Worm (Caenorhabditis elegans): ENCODE data around the gene clp-2.

clp-2 gene

DNA sequence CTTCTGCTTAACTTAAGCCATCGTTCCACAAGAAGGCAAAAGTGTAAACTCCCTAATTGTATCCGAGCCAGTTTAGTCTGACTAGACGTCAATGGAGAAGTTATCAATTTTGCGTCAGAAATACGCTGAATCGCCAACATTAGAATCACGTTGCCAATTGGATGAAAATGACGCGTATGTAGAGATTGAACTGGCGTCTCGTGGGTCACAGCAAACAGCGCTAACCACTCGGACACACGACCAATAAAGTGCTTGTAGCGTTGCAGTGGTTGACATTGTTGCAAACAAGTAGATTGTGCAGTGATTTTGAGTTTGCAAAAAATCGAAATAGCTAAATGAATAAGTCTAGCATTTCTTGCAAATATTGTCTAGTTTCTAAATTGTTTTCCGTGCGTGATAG is 14.2 kb downstream of the clp-2 start:
- TF ChIP-seq ceh-45 (GFP tag; IDR thresholded peaks at IDR 0.05) (peak; percentile 63; the same call in 1 of the 2 replicates), tbx-2 (tag; optimal IDR thresholded peaks at IDR 0.05) (peak; percentile 74), nhr-11 (tag; optimal IDR thresholded peaks at IDR 0.05) (no peak), pqm-1 (tag; optimal IDR thresholded peaks at IDR 0.05) (peak; percentile 44), sox-2 (GFP tag; IDR thresholded peaks at IDR 0.05) (peak; percentile 65), fkh-10 (GFP tag; optimal IDR thresholded peaks at IDR 0.05) (no peak), hlh-8 (tag; optimal IDR thresholded peaks at IDR 0.05) (peak; percentile 24), pha-4 (tag; optimal IDR thresholded peaks at IDR 0.05) (no peak), hlh-13 (GFP tag; optimal IDR thresholded peaks at IDR 0.05) (peak; percentile 77), npax-4 (tag; optimal IDR thresholded peaks at IDR 0.05) (peak; percentile 65), unc-42 (tag; optimal IDR thresholded peaks at IDR 0.05) (no peak), ztf-16 (tag; optimal IDR thresholded peaks at IDR 0.05) (peak; percentile 60), tbx-7 (tag; optimal IDR thresholded peaks at IDR 0.05) (no peak), fkh-6 (tag; optimal IDR thresholded peaks at IDR 0.05) (peak; percentile 81), ama-1 (optimal IDR thresholded peaks at IDR 0.05) (no peak), elt-4 (tag; optimal IDR thresholded peaks at IDR 0.05) (no peak), nhr-232 (tag; optimal IDR thresholded peaks at IDR 0.05) (peak; percentile 75), ets-4 (tag; optimal IDR thresholded peaks at IDR 0.05) (peak; percentile 68), fax-1 (tag; optimal IDR thresholded peaks at IDR 0.05) (peak; percentile 70), F13H6.1 (tag; optimal IDR thresholded peaks at IDR 0.05) (peak; percentile 31), ceh-6 (GFP tag; optimal IDR thresholded peaks at IDR 0.05) (peak; percentile 89), madf-2 (tag; optimal IDR thresholded peaks at IDR 0.05) (peak; percentile 84), ceh-48 (tag; optimal IDR thresholded peaks at IDR 0.05) (peak; percentile 65), pha-2 (tag; optimal IDR thresholded peaks at IDR 0.05) (peak; percentile 63), ceh-22 (tag; optimal IDR thresholded peaks at IDR 0.05) (no peak), pag-3 (tag; optimal IDR thresholded peaks at IDR 0.05; ENCODE audit: borderline replicate concordance) (no peak), eyg-1 (tag; optimal IDR thresholded peaks at IDR 0.05) (peak; percentile 29), hlh-30 (tag; optimal IDR thresholded peaks at IDR 0.05; ENCODE audit: insufficient read depth) (peak; percentile 69), rnt-1 (tag; optimal IDR thresholded peaks at IDR 0.05) (peak; percentile 62), lin-11 (tag; optimal IDR thresholded peaks at IDR 0.05) (peak; percentile 65), ceh-2 (tag; optimal IDR thresholded peaks at IDR 0.05) (peak; percentile 34), unc-86 (tag; optimal IDR thresholded peaks at IDR 0.05) (peak; percentile 59), K09A11.1 (tag; optimal IDR thresholded peaks at IDR 0.05; ENCODE audit: insufficient read depth) (peak; percentile 57), gmeb-2 (tag; optimal IDR thresholded peaks at IDR 0.05) (peak; percentile 80), unc-55 (GFP tag; optimal IDR thresholded peaks at IDR 0.05) (no peak), sox-4 (tag; optimal IDR thresholded peaks at IDR 0.05) (peak; percentile 72), ceh-18 (tag; optimal IDR thresholded peaks at IDR 0.05) (peak; percentile 35), Y22D7AL.16 (tag; optimal IDR thresholded peaks at IDR 0.05) (peak; percentile 63), dmd-4 (tag; optimal IDR thresholded peaks at IDR 0.05; ENCODE audit: borderline replicate concordance) (peak; percentile 66), ceh-30 (tag; optimal IDR thresholded peaks at IDR 0.05) (peak; percentile 51), ceh-14 (tag; optimal IDR thresholded peaks at IDR 0.05) (peak; percentile 45), ref-2 (tag; optimal IDR thresholded peaks at IDR 0.05) (peak; percentile 88), che-1 (tag; optimal IDR thresholded peaks at IDR 0.05) (peak; percentile 86), nfya-1 (tag; optimal IDR thresholded peaks at IDR 0.05) (peak; percentile 59), C08G9.2 (tag; optimal IDR thresholded peaks at IDR 0.05) (peak; percentile 62), ceh-19 (GFP tag; optimal IDR thresholded peaks at IDR 0.05) (peak; percentile 73), ceh-31 (tag; optimal IDR thresholded peaks at IDR 0.05) (peak; percentile 30), hlh-6 (tag; optimal IDR thresholded peaks at IDR 0.05) (peak; percentile 87), unc-3 (GFP tag; conservative IDR thresholded peaks at IDR 0.05) (peak; percentile 40; the same call in 1 of the 2 replicates), unc-3 (tag; optimal IDR thresholded peaks at IDR 0.05) (peak; percentile 61), T23F11.4 (GFP tag; optimal IDR thresholded peaks at IDR 0.05) (peak; percentile 63), C38D4.7 (GFP tag; optimal IDR thresholded peaks at IDR 0.05) (peak; percentile 74), K02D7.2 (tag; optimal IDR thresholded peaks at IDR 0.05) (peak; percentile 59), ceh-24 (tag; optimal IDR thresholded peaks at IDR 0.05) (peak; percentile 25)

Data from whole organism, late embryonic.